Fruit fly (Drosophila melanogaster) whole organism, wandering third instar larva: ENCODE data around the gene RpS28b.

Experiments used
- Dfd ChIP-seq: fragments of >200 bp; optimal IDR thresholded peaks from 2 replicates; lab custom pipeline; 2017; ENCODE audit warnings: missing biosample characterization, missing genetic modification characterization
- Hnf4 ChIP-seq: fragments of 200-800 bp; sonication (Bioruptor generic); optimal IDR thresholded peaks from 2 replicates; lab custom pipeline; 2016; ENCODE audit warnings: missing biosample characterization, mild to moderate bottlenecking, missing genetic modification characterization
- Hr78 ChIP-seq: fragments of >200 bp; optimal IDR thresholded peaks from 2 replicates; lab custom pipeline; 2017; ENCODE audit warnings: missing biosample characterization, missing genetic modification characterization
- Jra ChIP-seq: sonication (Bioruptor generic); optimal IDR thresholded peaks from 2 replicates; lab custom pipeline; 2016; ENCODE audit warnings: missing biosample characterization, missing genetic modification characterization
- Myc ChIP-seq: fragments of >200 bp; optimal IDR thresholded peaks from 2 replicates; lab custom pipeline; 2017
- Sp1 ChIP-seq: fragments of 200-800 bp; sonication (Bioruptor generic); optimal IDR thresholded peaks from 3 replicates; lab custom pipeline; 2019; ENCODE audit warnings: missing biosample characterization, mild to moderate bottlenecking, missing genetic modification characterization, moderate library complexity
- lola ChIP-seq: fragments of >200 bp; optimal IDR thresholded peaks from 2 replicates; lab custom pipeline; 2017; ENCODE audit warnings: missing biosample characterization, missing genetic modification characterization
- psq ChIP-seq: fragments of 200-800 bp; sonication (Bioruptor generic); optimal IDR thresholded peaks from 3 replicates; lab custom pipeline; 2017; ENCODE audit warnings: missing biosample characterization, mild to moderate bottlenecking, missing genetic modification characterization, moderate library complexity
- sage ChIP-seq: fragments of 200-800 bp; sonication (Bioruptor generic); optimal IDR thresholded peaks from 2 replicates; lab custom pipeline; 2016; ENCODE audit warnings: missing biosample characterization, mild to moderate bottlenecking, missing genetic modification characterization
- woc ChIP-seq: sonication (Bioruptor generic); optimal IDR thresholded peaks from 2 replicates; lab custom pipeline; 2016; ENCODE audit warnings: missing biosample characterization, mild to moderate bottlenecking, missing genetic modification characterization

DNA sequence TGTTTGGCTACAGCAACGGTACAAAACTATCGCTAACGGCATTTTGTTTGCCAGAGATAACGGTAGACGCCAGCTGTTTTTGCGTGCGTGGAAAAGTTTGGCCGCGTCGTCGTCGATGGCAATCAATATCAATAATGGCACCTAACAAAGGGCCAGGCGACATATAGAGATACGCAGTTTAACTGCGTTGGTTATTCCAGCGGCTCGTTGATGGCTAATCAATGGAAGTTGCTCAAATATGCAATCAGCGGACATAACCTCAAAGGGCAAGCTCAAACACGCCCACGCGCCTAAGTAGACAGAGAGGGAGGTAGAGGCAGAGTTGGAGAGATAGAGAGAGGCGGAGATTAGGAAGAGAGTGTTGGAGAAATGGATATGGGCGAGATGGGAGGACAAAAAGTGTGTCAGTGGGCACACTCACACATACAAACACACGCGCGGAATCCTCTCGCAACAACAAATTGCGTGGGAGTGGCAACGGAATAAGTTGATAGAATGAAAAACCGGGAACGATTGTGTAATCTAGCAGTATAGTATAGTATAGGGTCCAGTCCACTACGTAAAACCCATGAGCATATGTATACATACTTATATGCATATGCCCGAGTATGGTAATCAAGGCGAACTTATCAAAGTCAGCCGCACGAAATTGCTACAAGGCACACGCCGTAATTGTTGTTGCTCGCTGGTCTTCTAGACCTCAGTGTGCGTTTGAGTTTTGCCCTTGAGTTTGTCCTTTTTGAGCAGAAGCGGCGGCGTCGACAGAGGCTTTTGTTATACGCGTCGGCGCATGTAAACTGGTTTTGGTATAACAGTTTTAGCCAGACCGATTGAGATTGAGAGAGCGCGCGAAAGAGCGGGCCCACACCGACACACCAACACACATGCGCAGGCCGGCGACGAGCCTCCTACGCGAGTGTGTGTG lies 45.0 kb downstream of the RpS28b start:
- TF ChIP-seq Sp1 (GFP tag; lab: Kevin White, UChicago), result no peak
- no peak for TF ChIP-seq Jra (GFP tag; lab: Kevin White, UChicago)
- TF ChIP-seq Dfd (GFP tag; lab: Kevin White, UChicago), result no peak
- no peak for TF ChIP-seq psq (GFP tag; lab: Kevin White, UChicago)
- TF ChIP-seq Hr78 (GFP tag; lab: Kevin White, UChicago), result no peak
- TF ChIP-seq lola (GFP tag; lab: Kevin White, UChicago), result no peak
- no peak for TF ChIP-seq Myc
- TF ChIP-seq sage, result no peak
- no peak for TF ChIP-seq woc (GFP tag; lab: Kevin White, UChicago)
- no peak for TF ChIP-seq Hnf4
